Worm (Caenorhabditis elegans) whole organism, L3 larva: Measurements from ENCODE around the gene msrp-7.

Experiments used
- ceh-28 ChIP-seq: fragments of 150-350 bp; optimal IDR thresholded peaks from 2 replicates; lab custom pipeline; 2014; ENCODE audit warnings: missing biosample characterization, missing genetic modification reagents, missing genetic modification characterization
- ceh-82 ChIP-seq: fragments of 150-350 bp; optimal IDR thresholded peaks from 2 replicates; lab custom pipeline; 2014; ENCODE audit warnings: missing biosample characterization, missing genetic modification characterization
- ceh-9 ChIP-seq: sonication (generic microtip); optimal IDR thresholded peaks from 2 replicates; lab custom pipeline; 2018; ENCODE audit warnings: missing biosample characterization, missing genetic modification characterization
- daf-12 ChIP-seq: fragments of 150-350 bp; optimal IDR thresholded peaks from 2 replicates; lab custom pipeline; 2014; ENCODE audit warnings: missing biosample characterization, missing genetic modification reagents, missing genetic modification characterization
- fkh-10 ChIP-seq: sonication (generic microtip); optimal IDR thresholded peaks from 2 replicates; lab custom pipeline; 2017; ENCODE audit warnings: missing biosample characterization, missing genetic modification reagents, missing genetic modification characterization
- lin-15B ChIP-seq: fragments of 150-350 bp; optimal IDR thresholded peaks from 2 replicates; lab custom pipeline; 2014; ENCODE audit warnings: missing biosample characterization, missing genetic modification characterization
- mdl-1 ChIP-seq: fragments of 150-350 bp; optimal IDR thresholded peaks from 2 replicates; lab custom pipeline; 2014; ENCODE audit warnings: missing biosample characterization, missing genetic modification characterization
- nhr-23 ChIP-seq: fragments of 150-350 bp; optimal IDR thresholded peaks from 2 replicates; lab custom pipeline; 2014; ENCODE audit warnings: missing biosample characterization, missing genetic modification reagents, missing genetic modification characterization
- nhr-25 ChIP-seq: sonication (generic microtip); optimal IDR thresholded peaks from 2 replicates; lab custom pipeline; 2017; ENCODE audit warnings: missing biosample characterization, missing genetic modification characterization
- nhr-28 ChIP-seq: fragments of 150-350 bp; optimal IDR thresholded peaks from 2 replicates; lab custom pipeline; 2014; ENCODE audit warnings: missing biosample characterization, missing genetic modification characterization
- snpc-4 ChIP-seq: fragments of 150-350 bp; optimal IDR thresholded peaks from 2 replicates; lab custom pipeline; 2014; ENCODE audit warnings: missing biosample characterization, missing genetic modification characterization
- unc-39 ChIP-seq: sonication (generic microtip); optimal IDR thresholded peaks from 4 replicates; lab custom pipeline; 2017; ENCODE audit warnings: missing biosample characterization, missing genetic modification characterization
- unc-62 ChIP-seq: fragments of 150-350 bp; sonication (generic microtip); optimal IDR thresholded peaks from 4 replicates; lab custom pipeline; 2014; ENCODE audit warnings: missing biosample characterization, missing genetic modification reagents, missing genetic modification characterization

ce11 chrII:10769291-10769690, 41.5 kb upstream of the msrp-7 start:
- no peak for TF ChIP-seq unc-39 (tag; lab: Kevin White, UChicago)
- TF ChIP-seq unc-62 (GFP tag; lab: Kevin White, UChicago): no peak
- no peak for TF ChIP-seq mdl-1
- no peak for TF ChIP-seq nhr-28 (tag; lab: Kevin White, UChicago)
- TF ChIP-seq lin-15B (tag; lab: Kevin White, UChicago): no peak
- TF ChIP-seq nhr-25: no peak
- TF ChIP-seq fkh-10 (GFP tag; lab: Kevin White, UChicago): peak; percentile 79
- TF ChIP-seq ceh-28 (tag; lab: Kevin White, UChicago): no peak
- TF ChIP-seq ceh-9: no peak
- TF ChIP-seq nhr-23: no peak
- no peak for TF ChIP-seq ceh-82
- no peak for TF ChIP-seq snpc-4
- TF ChIP-seq daf-12 (tag; lab: Kevin White, UChicago): no peak
